Worm (Caenorhabditis elegans) whole organism, L4 larva: ENCODE data around the gene semo-1.
A peak's percentile ranks its signal among the peaks of the same experiment; 100 is the strongest.

Experiments
- F26F4.8 ChIP-seq: fragments of 200-800 bp; sonication (Bioruptor generic); conservative IDR thresholded peaks from 2 replicates; pipeline ENCODE4 v1.3.6; 2022; ENCODE audit warnings: missing genetic modification characterization, missing compliant biosample characterization
- F37D6.2 ChIP-seq: sonication (generic microtip); optimal IDR thresholded peaks from 2 replicates; lab custom pipeline; 2016; ENCODE audit warnings: mild to moderate bottlenecking, missing genetic modification characterization, missing compliant biosample characterization
- Y48G9A.11 ChIP-seq: fragments of 200-800 bp; sonication (Bioruptor generic); IDR thresholded peaks from 2 replicates; pipeline ENCODE4 v1.3.6; 2022; ENCODE audit warnings: missing genetic modification reagents, missing genetic modification characterization, missing compliant biosample characterization
- Y5F2A.4 ChIP-seq: fragments of 200-800 bp; sonication (Bioruptor generic); optimal IDR thresholded peaks from 2 replicates; lab custom pipeline; 2018; ENCODE audit warnings: mild to moderate bottlenecking, missing genetic modification characterization, missing compliant biosample characterization
- Y75B8A.6 ChIP-seq: fragments of 200-800 bp; sonication (Bioruptor generic); IDR thresholded peaks from 2 replicates; pipeline ENCODE4 v1.3.6; 2022; ENCODE audit warnings: missing genetic modification reagents, missing genetic modification characterization, missing compliant biosample characterization
- arid-1 ChIP-seq: fragments of 200-800 bp; sonication (Bioruptor generic); conservative IDR thresholded peaks from 2 replicates; pipeline ENCODE4 v1.3.6; 2022; ENCODE audit warnings: missing genetic modification reagents, missing genetic modification characterization, missing compliant biosample characterization
- ceh-28 ChIP-seq: fragments of 150-350 bp; optimal IDR thresholded peaks from 2 replicates; lab custom pipeline; 2014; ENCODE audit warnings: missing biosample characterization, missing genetic modification reagents, missing genetic modification characterization
- ceh-44 ChIP-seq: fragments of 200-800 bp; sonication (Bioruptor generic); IDR thresholded peaks from 2 replicates; pipeline ENCODE4 v1.3.6; 2022; ENCODE audit warnings: missing genetic modification reagents, missing genetic modification characterization, missing compliant biosample characterization
- ceh-62 ChIP-seq: sonication (generic microtip); optimal IDR thresholded peaks from 2 replicates; lab custom pipeline; 2017; ENCODE audit warnings: missing biosample characterization, missing genetic modification characterization
- ceh-82 ChIP-seq: sonication (generic microtip); optimal IDR thresholded peaks from 2 replicates; lab custom pipeline; 2017; ENCODE audit warnings: missing biosample characterization, missing genetic modification characterization
- cey-2 ChIP-seq: sonication (generic microtip); optimal IDR thresholded peaks from 3 replicates; lab custom pipeline; 2017; ENCODE audit warnings: missing genetic modification characterization, mild to moderate bottlenecking, missing compliant biosample characterization, antibody characterized with exemption, borderline replicate concordance; ENCODE audit not compliant: insufficient read depth
- daf-12 ChIP-seq: fragments of 150-350 bp; optimal IDR thresholded peaks from 2 replicates; lab custom pipeline; 2014; ENCODE audit warnings: missing biosample characterization, missing genetic modification reagents, missing genetic modification characterization
- daf-16 ChIP-seq, 3 experiments: sonication (generic microtip); optimal IDR thresholded peaks; 2 replicates each; lab custom pipeline; 2016 to 2017; ENCODE audit warnings: missing genetic modification characterization in 3 of 3, missing genetic modification reagents in 3 of 3, mild to moderate bottlenecking in 2 of 3, missing compliant biosample characterization in 2 of 3, missing biosample characterization in 1 of 3, moderate library complexity in 1 of 3
- daf-19 ChIP-seq: fragments of 200-800 bp; sonication (Bioruptor generic); conservative IDR thresholded peaks from 2 replicates; pipeline ENCODE4 v1.3.6; 2022; ENCODE audit warnings: missing genetic modification characterization, missing compliant biosample characterization
- dmd-8 ChIP-seq: fragments of 200-800 bp; sonication (Bioruptor generic); IDR thresholded peaks from 2 replicates; pipeline ENCODE4 v1.3.6; 2022; ENCODE audit warnings: missing genetic modification characterization, missing compliant biosample characterization
- dpl-1 ChIP-seq: fragments of 150-350 bp; optimal IDR thresholded peaks from 2 replicates; lab custom pipeline; 2014; ENCODE audit warnings: missing biosample characterization, missing genetic modification reagents, missing genetic modification characterization
- dve-1 ChIP-seq: sonication (generic microtip); optimal IDR thresholded peaks from 2 replicates; lab custom pipeline; 2017; ENCODE audit warnings: antibody characterized with exemption, mild to moderate bottlenecking, missing genetic modification characterization, missing compliant biosample characterization; ENCODE audit not compliant: insufficient read depth
- hif-1 ChIP-seq, 2 experiments: sonication (generic microtip); optimal IDR thresholded peaks; 2 replicates each; lab custom pipeline; 2016 to 2017; ENCODE audit warnings: missing compliant biosample characterization in 2 of 2, missing genetic modification characterization in 2 of 2, missing genetic modification reagents in 2 of 2, missing genotype in 2 of 2, mild to moderate bottlenecking in 1 of 2
- lin-1 ChIP-seq: fragments of 200-800 bp; sonication (Bioruptor generic); IDR thresholded peaks from 2 replicates; pipeline ENCODE4 v1.3.6; 2022; ENCODE audit warnings: missing genetic modification reagents, missing genetic modification characterization, missing compliant biosample characterization
- lin-15B ChIP-seq: fragments of 150-350 bp; sonication (generic microtip); optimal IDR thresholded peaks from 3 replicates; lab custom pipeline; 2014; ENCODE audit warnings: missing biosample characterization, missing genetic modification characterization
- lin-38 ChIP-seq: fragments of 200-800 bp; sonication (Bioruptor generic); IDR thresholded peaks from 2 replicates; pipeline ENCODE4 v1.3.6; 2022; ENCODE audit warnings: missing genetic modification reagents, missing genetic modification characterization, missing compliant biosample characterization
- lin-39 ChIP-seq: fragments of 150-350 bp; optimal IDR thresholded peaks from 2 replicates; lab custom pipeline; 2014; ENCODE audit warnings: missing biosample characterization, missing genetic modification reagents, missing genetic modification characterization
- lir-3 ChIP-seq: sonication (generic microtip); optimal IDR thresholded peaks from 2 replicates; lab custom pipeline; 2016; ENCODE audit warnings: mild to moderate bottlenecking, missing genetic modification characterization, missing compliant biosample characterization
- lsy-2 ChIP-seq, 2 experiments: fragments of 150-350 bp in 1 of 2; sonication (generic microtip) in 1 of 2; optimal IDR thresholded peaks; 2 replicates each; lab custom pipeline; 2014 to 2017; ENCODE audit warnings: missing biosample characterization in 2 of 2, missing genetic modification characterization in 2 of 2
- madf-9 ChIP-seq: fragments of 200-800 bp; sonication (Bioruptor generic); conservative IDR thresholded peaks from 2 replicates; pipeline ENCODE4 v1.3.6; 2022; ENCODE audit warnings: missing genetic modification reagents, missing genetic modification characterization, missing compliant biosample characterization
- mdl-1 ChIP-seq, 2 experiments: fragments of 150-350 bp in 1 of 2; sonication (generic microtip) in 1 of 2; optimal IDR thresholded peaks; 2 replicates each; lab custom pipeline; 2014 to 2017; ENCODE audit warnings: missing biosample characterization in 2 of 2, missing genetic modification characterization in 2 of 2
- mes-2 ChIP-seq: sonication (generic microtip); optimal IDR thresholded peaks from 2 replicates; lab custom pipeline; 2016; ENCODE audit warnings: missing genotype, mild to moderate bottlenecking, missing genetic modification characterization, missing compliant biosample characterization; ENCODE audit not compliant: poor library complexity, severe bottlenecking
- mxl-2 ChIP-seq: fragments of 200-800 bp; sonication (Bioruptor generic); conservative IDR thresholded peaks from 2 replicates; pipeline ENCODE4 v1.3.6; 2022; ENCODE audit warnings: missing genetic modification reagents, missing genetic modification characterization, missing compliant biosample characterization
- nhr-11 ChIP-seq: fragments of 150-350 bp; optimal IDR thresholded peaks from 2 replicates; lab custom pipeline; 2014; ENCODE audit warnings: missing biosample characterization, missing genetic modification characterization
- nhr-111 ChIP-seq: fragments of 200-800 bp; sonication (Bioruptor generic); optimal IDR thresholded peaks from 2 replicates; lab custom pipeline; 2018; ENCODE audit warnings: mild to moderate bottlenecking, missing genetic modification characterization, missing compliant biosample characterization
- nhr-25 ChIP-seq: sonication (generic microtip); optimal IDR thresholded peaks from 2 replicates; lab custom pipeline; 2017; ENCODE audit warnings: missing genetic modification characterization, mild to moderate bottlenecking, missing compliant biosample characterization, antibody characterized with exemption, moderate library complexity, borderline replicate concordance; ENCODE audit not compliant: insufficient read depth
- nhr-28 ChIP-seq: fragments of 150-350 bp; optimal IDR thresholded peaks from 2 replicates; lab custom pipeline; 2014; ENCODE audit warnings: missing biosample characterization, missing genetic modification characterization
- nhr-42 ChIP-seq: fragments of 200-800 bp; sonication (Bioruptor generic); IDR thresholded peaks from 2 replicates; pipeline ENCODE4 v1.3.6; 2022; ENCODE audit warnings: missing genetic modification characterization, missing compliant biosample characterization
- nhr-6 ChIP-seq: fragments of 150-350 bp; optimal IDR thresholded peaks from 2 replicates; lab custom pipeline; 2014; ENCODE audit warnings: missing biosample characterization, missing genetic modification characterization
- php-3 ChIP-seq: fragments of 200-800 bp; sonication (Bioruptor generic); IDR thresholded peaks from 2 replicates; pipeline ENCODE4 v1.3.6; 2022; ENCODE audit warnings: missing genetic modification reagents, missing genetic modification characterization, missing compliant biosample characterization
- pqm-1 ChIP-seq: sonication (generic microtip); optimal IDR thresholded peaks from 2 replicates; lab custom pipeline; 2017; ENCODE audit warnings: missing biosample characterization, missing genetic modification characterization
- rbr-2 ChIP-seq: sonication (generic microtip); optimal IDR thresholded peaks from 2 replicates; lab custom pipeline; 2016; ENCODE audit warnings: missing genotype, missing genetic modification characterization, missing compliant biosample characterization
- skn-1 ChIP-seq: fragments of 150-350 bp; optimal IDR thresholded peaks from 2 replicates; lab custom pipeline; 2014; ENCODE audit warnings: missing biosample characterization, missing genetic modification characterization
- spr-1 ChIP-seq: sonication (generic microtip); optimal IDR thresholded peaks from 2 replicates; lab custom pipeline; 2016; ENCODE audit warnings: mild to moderate bottlenecking, missing genetic modification characterization, missing compliant biosample characterization
- unc-130 ChIP-seq: sonication (generic microtip); optimal IDR thresholded peaks from 2 replicates; lab custom pipeline; 2016; ENCODE audit warnings: missing genetic modification reagents, missing genetic modification characterization, missing compliant biosample characterization
- unc-62 ChIP-seq, 3 experiments: fragments of 150-350 bp in 1 of 3; sonication (generic microtip); optimal IDR thresholded peaks in 2 of 3; peaks in 1 of 3; 1 replicate in 1 of 3; 2 replicates in 2 of 3; lab custom pipeline; 2014 to 2017; ENCODE audit warnings: missing biosample characterization in 3 of 3, missing genetic modification characterization in 3 of 3, missing genetic modification reagents in 3 of 3, missing genotype in 1 of 3
- zfp-2 ChIP-seq: sonication (generic microtip); optimal IDR thresholded peaks from 2 replicates; lab custom pipeline; 2016; ENCODE audit warnings: mild to moderate bottlenecking, missing genetic modification characterization, missing compliant biosample characterization
- zfp-3 ChIP-seq: fragments of 200-800 bp; sonication (Bioruptor generic); conservative IDR thresholded peaks from 2 replicates; pipeline ENCODE4 v1.3.6; 2022; ENCODE audit warnings: missing genetic modification reagents, missing genetic modification characterization, missing compliant biosample characterization
- zip-2 ChIP-seq: fragments of 150-350 bp; optimal IDR thresholded peaks from 2 replicates; lab custom pipeline; 2014; ENCODE audit warnings: missing biosample characterization, missing genetic modification characterization
- ztf-11 ChIP-seq: fragments of 150-350 bp; optimal IDR thresholded peaks from 2 replicates; lab custom pipeline; 2014; ENCODE audit warnings: missing biosample characterization, missing genetic modification characterization

Gene semo-1

DNA sequence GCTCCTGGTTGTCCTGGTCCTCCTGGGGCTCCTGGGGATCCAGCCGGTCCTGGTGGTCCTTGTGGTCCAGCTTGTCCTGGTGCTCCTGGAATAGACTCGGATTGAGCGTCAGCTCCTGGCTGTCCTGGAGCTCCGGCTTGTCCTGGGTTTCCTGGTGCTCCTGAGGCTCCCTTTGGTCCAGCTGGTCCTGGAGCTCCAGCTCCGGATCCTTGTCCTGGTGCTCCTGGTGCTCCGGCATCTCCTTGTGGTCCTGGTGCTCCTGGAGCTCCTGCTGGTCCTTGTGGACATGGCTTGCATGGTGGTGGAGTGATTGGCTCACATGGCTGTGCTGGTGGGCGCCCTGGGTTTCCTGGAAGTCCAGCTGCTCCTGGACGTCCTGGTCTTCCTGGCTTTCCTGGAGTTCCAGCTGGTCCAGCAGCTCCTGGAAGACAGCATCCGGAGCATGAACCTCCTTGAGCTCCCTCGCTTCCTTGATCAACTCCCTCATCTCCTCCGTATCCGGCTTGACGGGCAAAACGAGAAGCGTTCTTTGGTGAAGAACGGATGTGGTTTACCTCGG is 47.6 kb downstream of the semo-1 start (continued):
- TF ChIP-seq ceh-62 (tag; lab: Kevin White, UChicago) (no peak), Y75B8A.6 (no peak), nhr-111 (no peak), pqm-1 (no peak), unc-62 (GFP tag; optimal IDR thresholded peaks at IDR 0.05 in 1 of 2; lab: Kevin White, UChicago) (peak in 1 of 2 experiments; percentile 23), unc-62 (tag; optimal IDR thresholded peaks at IDR 0.05; lab: Kevin White, UChicago) (no peak), unc-130 (no peak), dmd-8 (GFP tag; lab: Robert Waterston, UW) (no peak)

DNA sequence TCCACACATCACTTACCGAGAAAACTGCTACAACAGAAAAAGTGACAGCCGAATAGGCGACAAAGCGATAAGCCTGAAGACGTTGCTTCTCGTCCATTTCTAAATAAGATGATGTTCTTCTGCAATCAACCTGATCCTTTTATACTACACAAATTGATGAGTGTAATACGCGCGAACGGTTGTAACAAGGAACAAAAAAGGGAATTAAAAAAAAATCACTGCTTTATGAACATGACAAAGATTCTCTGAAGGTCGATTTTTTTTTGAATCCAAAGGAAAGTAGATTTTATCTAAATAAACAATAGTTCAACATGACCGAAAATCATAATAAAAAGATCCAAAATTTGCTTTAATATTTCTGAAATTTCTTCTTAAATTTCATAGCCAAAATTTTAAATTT is 48.3 kb downstream of the semo-1 start, which contains the start of gene col-133:
col-133 (minus strand) TSS at position 101 of the 400 bp plus-strand sequence.
- TF ChIP-seq nhr-28 (tag; lab: Kevin White, UChicago), result no peak
- no peak for TF ChIP-seq ztf-11
- TF ChIP-seq ceh-62 (tag; lab: Kevin White, UChicago), result no peak
- no peak for TF ChIP-seq zfp-2
- TF ChIP-seq lir-3 (tag; lab: Kevin White, UChicago), result no peak
- TF ChIP-seq lin-15B, result no peak
- TF ChIP-seq dmd-8 (GFP tag; lab: Robert Waterston, UW), result no peak

DNA sequence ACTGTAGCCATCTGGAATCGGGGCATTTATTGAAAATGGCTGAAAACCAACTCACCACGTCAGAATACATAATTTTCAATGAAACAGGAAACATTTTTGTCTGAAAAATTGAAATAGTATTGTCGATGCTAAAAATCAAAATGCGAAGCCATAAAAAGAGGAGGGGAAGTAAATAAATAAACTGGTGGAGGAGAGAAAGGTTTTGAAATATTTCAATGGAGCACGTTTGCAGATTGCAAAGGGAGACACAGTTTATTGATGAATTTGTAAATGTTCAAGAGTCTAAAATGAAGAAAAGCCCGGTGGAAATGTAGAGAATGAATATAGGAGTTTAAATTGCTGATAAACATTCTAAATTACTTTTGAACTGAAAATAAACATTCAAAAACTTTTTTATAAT is 52.1 kb downstream of the semo-1 start, which contains the start of gene F52B11.5:
F52B11.5 (minus strand) TSS at position 178 of the 400 bp plus-strand sequence.
- TF ChIP-seq F37D6.2 (no peak), madf-9 (no peak), F26F4.8 (GFP tag; lab: Robert Waterston, UW) (no peak), cey-2 (tag; lab: Kevin White, UChicago) (no peak), ceh-28 (tag; lab: Kevin White, UChicago) (no peak), pqm-1 (peak; percentile 37), ceh-44 (GFP tag; lab: Robert Waterston, UW) (no peak), dve-1 (tag; lab: Kevin White, UChicago) (peak; percentile 39), ceh-62 (tag; lab: Kevin White, UChicago) (no peak), nhr-42 (GFP tag; lab: Robert Waterston, UW) (no peak), nhr-28 (tag; lab: Kevin White, UChicago) (peak; percentile 28), daf-16 (GFP tag; optimal IDR thresholded peaks at IDR 0.05; lab: Kevin White, UChicago) (no peak), daf-16 (tag; optimal IDR thresholded peaks at IDR 0.05; lab: Kevin White, UChicago) (peak; percentile 74), zfp-3 (GFP tag; lab: Robert Waterston, UW) (no peak), unc-62 (GFP tag; optimal IDR thresholded peaks at IDR 0.05 in 1 of 2; lab: Kevin White, UChicago) (no peak), unc-62 (tag; optimal IDR thresholded peaks at IDR 0.05; lab: Kevin White, UChicago) (no peak), lsy-2 (tag; optimal IDR thresholded peaks at IDR 0.05; lab: Kevin White, UChicago) (no peak), zip-2 (no peak), lin-39 (tag; lab: Kevin White, UChicago) (no peak), php-3 (0 out of 2 replicates have a peak, but pooled peaks have one; percentile 24), spr-1 (tag; lab: Kevin White, UChicago) (no peak), mdl-1 (tag; optimal IDR thresholded peaks at IDR 0.05; lab: Kevin White, UChicago) (no peak), lin-1 (GFP tag; lab: Robert Waterston, UW) (no peak), mes-2 (tag; lab: Kevin White, UChicago) (no peak), lin-38 (GFP tag; lab: Robert Waterston, UW) (peak; percentile 43; the same call in 1 of the 2 replicates), skn-1 (no peak), dpl-1 (GFP tag; lab: Kevin White, UChicago) (peak; percentile 26), nhr-6 (peak; percentile 52), nhr-11 (tag; lab: Kevin White, UChicago) (no peak), Y48G9A.11 (no peak), mxl-2 (no peak), rbr-2 (tag; lab: Kevin White, UChicago) (no peak), daf-12 (no peak), nhr-25 (tag; lab: Kevin White, UChicago) (no peak), ceh-82 (no peak), daf-19 (GFP tag; lab: Robert Waterston, UW) (no peak), hif-1 (tag; optimal IDR thresholded peaks at IDR 0.05; lab: Kevin White, UChicago) (no peak), Y5F2A.4 (GFP tag; lab: Kevin White, UChicago) (no peak), arid-1 (GFP tag; lab: Robert Waterston, UW) (no peak)
